Fruit fly (Drosophila melanogaster): ENCODE data around the gene CG12499.

dm6 chr3R:22461673-22462585 lies 15.5 kb upstream of the CG12499 start, which contains the start of the genes Rpn7 and AP-2mu:
- TF ChIP-seq Sin3A (optimal IDR thresholded peaks at IDR 0.05) (no peak), h (optimal IDR thresholded peaks at IDR 0.05) (no peak), psq (optimal IDR thresholded peaks at IDR 0.05) (no peak), ttk (optimal IDR thresholded peaks at IDR 0.05) (no peak)

All from Kc167 (cell line).